Worm (Caenorhabditis elegans) whole organism, mixed stage, embryonic: ENCODE data around the gene C29A12.6.

ENCODE experiments used
- flh-1 ChIP-seq: fragments of 200-800 bp; sonication (Bioruptor generic); optimal IDR thresholded peaks from 2 replicates; lab custom pipeline; 2018; ENCODE audit warnings: mild to moderate bottlenecking, missing genetic modification characterization, moderate library complexity, missing compliant biosample characterization
- ham-2 ChIP-seq: fragments of 200-800 bp; sonication (Bioruptor generic); optimal IDR thresholded peaks from 2 replicates; lab custom pipeline; 2018; ENCODE audit warnings: mild to moderate bottlenecking, missing genetic modification characterization, missing compliant biosample characterization
- lin-32 ChIP-seq: fragments of 200-800 bp; sonication (Bioruptor generic); optimal IDR thresholded peaks from 2 replicates; lab custom pipeline; 2018; ENCODE audit warnings: mild to moderate bottlenecking, missing genetic modification characterization, missing compliant biosample characterization
- lsy-2 ChIP-seq: fragments of 150-350 bp; optimal IDR thresholded peaks from 2 replicates; lab custom pipeline; 2014; ENCODE audit warnings: missing biosample characterization, missing genetic modification characterization
- mep-1 ChIP-seq: fragments of 150-350 bp; optimal IDR thresholded peaks from 2 replicates; lab custom pipeline; 2017; ENCODE audit warnings: missing biosample characterization, missing genetic modification reagents, missing genetic modification characterization, inconsistent platforms
- nhr-237 ChIP-seq: fragments of 150-350 bp; optimal IDR thresholded peaks from 2 replicates; lab custom pipeline; 2014; ENCODE audit warnings: missing biosample characterization, missing genetic modification characterization
- nhr-28 ChIP-seq: fragments of 150-350 bp; optimal IDR thresholded peaks from 2 replicates; lab custom pipeline; 2014; ENCODE audit warnings: missing biosample characterization, missing genetic modification characterization
- nhr-76 ChIP-seq: sonication (generic microtip); optimal IDR thresholded peaks from 2 replicates; lab custom pipeline; 2017; ENCODE audit warnings: missing biosample characterization, missing genetic modification characterization
- pha-4 ChIP-seq: fragments of 150-350 bp; optimal IDR thresholded peaks from 2 replicates; lab custom pipeline; 2018; ENCODE audit warnings: missing biosample characterization, missing genetic modification reagents, missing genetic modification characterization
- snpc-4 ChIP-seq: fragments of 150-350 bp; optimal IDR thresholded peaks from 2 replicates; lab custom pipeline; 2014; ENCODE audit warnings: missing biosample characterization, missing genetic modification characterization
- tbx-8 ChIP-seq: fragments of 200-800 bp; sonication (Bioruptor generic); optimal IDR thresholded peaks from 2 replicates; lab custom pipeline; 2018; ENCODE audit warnings: mild to moderate bottlenecking, missing genetic modification characterization, moderate library complexity, missing compliant biosample characterization
- unc-39 ChIP-seq: fragments of 150-350 bp; optimal IDR thresholded peaks from 2 replicates; lab custom pipeline; 2014; ENCODE audit warnings: missing biosample characterization, missing genetic modification characterization
- ztf-11 ChIP-seq: fragments of 150-350 bp; optimal IDR thresholded peaks from 2 replicates; lab custom pipeline; 2014; ENCODE audit warnings: missing biosample characterization, missing genetic modification characterization

ce11 chrV:10867586-10867985, 20.6 kb downstream of the C29A12.6 start:
- TF ChIP-seq lin-32 (GFP tag; lab: Kevin White, UChicago) = no peak
- TF ChIP-seq lsy-2 (tag; lab: Kevin White, UChicago) = no peak
- TF ChIP-seq nhr-28 (tag; lab: Kevin White, UChicago) = no peak
- no peak for TF ChIP-seq ztf-11 (tag; lab: Kevin White, UChicago)
- TF ChIP-seq nhr-237 (tag; lab: Kevin White, UChicago) = no peak
- TF ChIP-seq pha-4 = no peak
- TF ChIP-seq mep-1 = no peak
- no peak for TF ChIP-seq ham-2
- no peak for TF ChIP-seq unc-39
- TF ChIP-seq tbx-8 (GFP tag; lab: Kevin White, UChicago) = no peak
- TF ChIP-seq nhr-76 (tag; lab: Kevin White, UChicago) = no peak
- no peak for TF ChIP-seq flh-1 (GFP tag; lab: Kevin White, UChicago)
- no peak for TF ChIP-seq snpc-4 (tag; lab: Kevin White, UChicago)
